Fruit fly (Drosophila melanogaster): ENCODE measurements around the gene CG13928.

Gene CG13928

dm6 chr3L:1628176-1628866 is at the start of gene CG13928:
Gene CG13928, minus strand, starts transcription at chr3L:1628377.
- TF ChIP-seq psq (optimal IDR thresholded peaks at IDR 0.05): no peak
- no peak for TF ChIP-seq EcR (GFP tag; optimal IDR thresholded peaks at IDR 0.05)
- no peak for TF ChIP-seq Dll (optimal IDR thresholded peaks at IDR 0.05)
- no peak for TF ChIP-seq usp (GFP tag; optimal IDR thresholded peaks at IDR 0.05)
- TF ChIP-seq pan (optimal IDR thresholded peaks at IDR 0.05): no peak
- no peak for TF ChIP-seq CG8478 (optimal IDR thresholded peaks at IDR 0.05)

DNA sequence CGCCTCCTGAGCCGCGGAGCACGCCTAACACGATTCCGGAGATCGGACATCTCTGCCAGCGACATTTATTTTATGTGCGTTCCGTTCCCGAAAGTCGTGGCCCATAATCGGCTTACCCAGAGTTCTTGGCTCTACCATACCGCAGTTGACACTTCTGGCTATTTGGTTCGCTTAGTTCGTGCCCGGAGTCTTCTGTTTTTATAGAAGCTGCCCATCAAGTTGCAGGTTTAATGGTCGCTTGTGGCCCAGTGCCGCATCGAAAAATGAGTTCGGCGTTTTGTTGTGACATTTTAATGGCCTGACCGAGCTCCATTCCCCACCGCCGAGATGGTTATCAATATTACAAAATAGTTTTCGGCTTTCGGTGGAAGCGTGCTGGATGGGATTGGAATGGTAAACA is 48.0 kb upstream of the CG13928 start:
- TF ChIP-seq pan (optimal IDR thresholded peaks at IDR 0.05): no peak
- no peak for TF ChIP-seq CG8478 (optimal IDR thresholded peaks at IDR 0.05)
- TF ChIP-seq Dll (optimal IDR thresholded peaks at IDR 0.05): no peak
- no peak for TF ChIP-seq psq (optimal IDR thresholded peaks at IDR 0.05)
- TF ChIP-seq EcR (GFP tag; optimal IDR thresholded peaks at IDR 0.05): no peak
- no peak for TF ChIP-seq usp (GFP tag; optimal IDR thresholded peaks at IDR 0.05)

DNA sequence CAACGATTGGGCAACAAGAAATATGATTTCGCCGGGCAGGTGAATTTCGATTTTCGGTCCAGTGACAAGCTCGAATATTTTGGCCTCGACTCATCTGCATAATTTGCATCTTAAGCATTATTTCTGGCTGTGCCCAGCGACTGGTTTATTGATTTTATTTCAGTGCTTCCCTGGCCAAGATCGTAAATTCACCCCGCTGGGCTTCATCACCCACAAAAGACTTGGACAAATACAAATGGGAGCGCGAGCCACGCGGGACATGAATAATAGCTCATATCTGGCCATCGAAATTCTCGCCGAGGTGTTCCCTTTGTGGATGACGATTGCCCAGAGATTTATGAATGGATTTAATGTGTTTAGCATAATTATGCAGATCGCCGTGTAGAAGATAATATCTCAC is 47.1 kb upstream of the CG13928 start:
- TF ChIP-seq EcR (GFP tag; optimal IDR thresholded peaks at IDR 0.05): no peak
- TF ChIP-seq CG8478 (optimal IDR thresholded peaks at IDR 0.05): no peak
- TF ChIP-seq usp (GFP tag; optimal IDR thresholded peaks at IDR 0.05): no peak
- no peak for TF ChIP-seq Dll (optimal IDR thresholded peaks at IDR 0.05)
- TF ChIP-seq pan (optimal IDR thresholded peaks at IDR 0.05): no peak
- no peak for TF ChIP-seq psq (optimal IDR thresholded peaks at IDR 0.05)

DNA sequence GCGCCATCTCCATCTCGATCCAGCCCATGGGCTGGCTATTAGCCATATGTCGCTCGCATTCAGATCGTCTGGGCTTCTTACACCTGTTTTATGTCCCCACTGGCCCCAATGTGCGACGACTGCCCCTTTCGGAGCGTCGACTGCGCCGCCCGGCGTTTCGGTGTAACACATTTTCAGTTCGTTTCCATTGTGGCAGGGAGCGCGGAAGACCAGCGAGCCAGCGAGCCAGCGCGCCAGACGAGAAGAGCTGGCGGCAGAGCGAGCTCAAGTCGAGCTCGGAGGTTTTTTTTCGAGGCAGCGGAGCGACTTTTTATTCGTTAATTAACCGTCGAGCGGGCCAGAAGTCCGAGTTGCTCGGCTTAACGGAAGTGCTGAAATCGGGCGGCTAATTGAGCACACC is 46.2 kb upstream of the CG13928 start, which contains the start of gene CG7991:
TSS of gene CG7991 (plus strand) at position 329 of the 400 bp plus-strand sequence.
- no peak for TF ChIP-seq CG8478 (optimal IDR thresholded peaks at IDR 0.05)
- no peak for TF ChIP-seq EcR (GFP tag; optimal IDR thresholded peaks at IDR 0.05)
- TF ChIP-seq pan (optimal IDR thresholded peaks at IDR 0.05): no peak
- TF ChIP-seq psq (optimal IDR thresholded peaks at IDR 0.05): no peak
- TF ChIP-seq usp (GFP tag; optimal IDR thresholded peaks at IDR 0.05): no peak

DNA sequence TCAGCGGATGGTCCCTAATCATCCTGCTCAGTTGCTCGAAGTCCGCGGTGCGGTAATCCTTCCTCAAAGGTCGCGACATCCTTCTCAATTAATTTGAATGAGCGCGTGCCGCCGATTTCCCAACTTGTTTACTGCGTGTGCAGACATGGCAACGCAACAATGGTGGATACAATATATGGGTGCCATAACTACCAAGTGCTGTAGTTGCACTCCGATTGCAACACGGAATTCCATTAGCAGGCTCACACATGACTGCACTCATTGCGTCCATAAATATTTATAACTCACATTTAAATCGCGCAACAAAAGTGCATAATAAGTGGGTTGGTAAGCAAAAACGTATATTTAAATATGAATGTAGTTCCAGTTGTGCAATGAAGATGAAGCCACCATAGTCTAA is 44.5 kb upstream of the CG13928 start, which contains the start of gene CG13930:
TSS of gene CG13930 (minus strand) at position 101 of the 400 bp plus-strand sequence.
- TF ChIP-seq usp (GFP tag; optimal IDR thresholded peaks at IDR 0.05) (no peak), CG8478 (optimal IDR thresholded peaks at IDR 0.05) (no peak), psq (optimal IDR thresholded peaks at IDR 0.05) (no peak), pan (optimal IDR thresholded peaks at IDR 0.05) (no peak), Dll (optimal IDR thresholded peaks at IDR 0.05) (no peak), EcR (GFP tag; optimal IDR thresholded peaks at IDR 0.05) (no peak)

- TF ChIP-seq usp (GFP tag; optimal IDR thresholded peaks at IDR 0.05) (no peak), Dll (optimal IDR thresholded peaks at IDR 0.05) (no peak), CG8478 (optimal IDR thresholded peaks at IDR 0.05) (no peak), EcR (GFP tag; optimal IDR thresholded peaks at IDR 0.05) (no peak), pan (optimal IDR thresholded peaks at IDR 0.05) (no peak), psq (optimal IDR thresholded peaks at IDR 0.05) (no peak)
Measured at dm6 chr3L:1670008-1670407, 41.8 kb upstream of the CG13928 start, which contains the start of gene RabX5. Gene RabX5, minus strand, starts transcription at chr3L:1670108.

DNA sequence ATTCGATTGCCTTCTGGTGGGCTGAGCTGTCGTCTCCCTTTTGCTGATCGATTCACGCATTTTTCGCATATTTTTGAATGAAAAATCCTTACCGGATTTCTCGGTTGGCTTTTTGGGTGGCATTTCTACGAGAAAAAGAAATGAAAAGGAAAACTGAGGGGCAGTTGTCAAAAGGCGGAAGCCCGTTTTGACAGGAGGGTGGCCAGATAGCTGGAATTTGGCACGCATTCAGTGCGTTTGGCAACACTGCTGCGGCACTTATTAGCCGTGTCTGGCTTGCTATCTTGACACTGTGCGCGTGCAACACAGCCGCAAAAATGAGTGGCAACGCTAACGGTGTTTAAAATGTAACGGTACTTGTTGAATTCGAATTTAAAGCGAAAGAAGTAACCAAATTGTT is 40.3 kb upstream of the CG13928 start, which contains the start of gene RpL23A:
TSS of gene RpL23A (minus strand) at position 151 of the 400 bp plus-strand sequence.
- no peak for TF ChIP-seq EcR (GFP tag; optimal IDR thresholded peaks at IDR 0.05)
- no peak for TF ChIP-seq CG8478 (optimal IDR thresholded peaks at IDR 0.05)
- no peak for TF ChIP-seq usp (GFP tag; optimal IDR thresholded peaks at IDR 0.05)
- no peak for TF ChIP-seq Dll (optimal IDR thresholded peaks at IDR 0.05)
- TF ChIP-seq psq (optimal IDR thresholded peaks at IDR 0.05): no peak
- no peak for TF ChIP-seq pan (optimal IDR thresholded peaks at IDR 0.05)

- TF ChIP-seq psq (optimal IDR thresholded peaks at IDR 0.05) (no peak), usp (GFP tag; optimal IDR thresholded peaks at IDR 0.05) (no peak), CG8478 (optimal IDR thresholded peaks at IDR 0.05) (no peak), EcR (GFP tag; optimal IDR thresholded peaks at IDR 0.05) (no peak), pan (optimal IDR thresholded peaks at IDR 0.05) (no peak), Dll (optimal IDR thresholded peaks at IDR 0.05) (no peak)
Measured at dm6 chr3L:1667423-1667822, 39.2 kb upstream of the CG13928 start.

DNA sequence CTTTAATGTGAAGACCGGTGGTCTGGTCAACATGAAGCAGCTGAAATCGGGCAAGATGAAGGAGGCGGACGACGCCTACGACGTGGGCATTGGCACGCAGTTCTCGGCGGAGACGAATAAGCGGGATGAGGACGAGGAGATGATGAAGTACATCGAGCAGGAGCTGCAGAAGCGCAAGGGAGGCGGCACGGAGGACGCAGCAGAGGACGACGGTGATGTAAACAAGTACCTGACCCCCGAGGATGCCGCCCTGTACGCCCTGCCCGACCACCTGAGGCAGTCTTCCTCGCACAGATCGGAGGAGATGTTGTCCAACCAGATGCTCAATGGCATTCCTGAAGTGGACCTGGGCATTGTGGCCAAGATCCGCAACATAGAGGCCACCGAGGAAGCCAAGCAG is 37.4 kb upstream of the CG13928 start:
- TF ChIP-seq usp (GFP tag; optimal IDR thresholded peaks at IDR 0.05) (no peak), EcR (GFP tag; optimal IDR thresholded peaks at IDR 0.05) (no peak), pan (optimal IDR thresholded peaks at IDR 0.05) (no peak), CG8478 (optimal IDR thresholded peaks at IDR 0.05) (no peak), Dll (optimal IDR thresholded peaks at IDR 0.05) (no peak), psq (optimal IDR thresholded peaks at IDR 0.05) (no peak)

- TF ChIP-seq psq (optimal IDR thresholded peaks at IDR 0.05) (no peak), Dll (optimal IDR thresholded peaks at IDR 0.05) (no peak), EcR (GFP tag; optimal IDR thresholded peaks at IDR 0.05) (no peak), usp (GFP tag; optimal IDR thresholded peaks at IDR 0.05) (no peak)
Measured at dm6 chr3L:1664876-1665275, 36.7 kb upstream of the CG13928 start, which contains the start of the genes Srrm234 and CG7974. Gene Srrm234, minus strand, starts transcription at chr3L:1665064. Gene CG7974, plus strand, starts transcription at chr3L:1665138.

DNA sequence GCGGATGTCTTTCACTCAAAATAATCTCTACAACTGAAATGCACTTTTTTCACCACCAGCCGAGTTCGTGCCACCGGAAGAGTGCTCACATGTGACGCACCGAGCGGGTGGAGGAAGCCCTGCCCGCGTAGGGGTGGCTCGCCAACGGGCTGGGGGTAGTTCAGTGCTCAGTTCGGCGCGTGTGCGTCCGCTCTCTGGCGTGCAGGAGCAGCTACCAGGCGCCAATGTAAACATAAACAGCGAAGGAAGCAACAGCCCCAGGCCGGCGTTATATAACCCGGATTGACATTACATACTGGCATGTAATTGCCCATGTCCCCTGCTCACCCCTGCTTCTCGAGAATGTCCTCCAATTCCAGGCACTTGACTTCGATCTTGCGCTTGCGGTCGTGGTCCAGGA is 36.0 kb upstream of the CG13928 start:
- TF ChIP-seq Dll (optimal IDR thresholded peaks at IDR 0.05) (no peak), psq (optimal IDR thresholded peaks at IDR 0.05) (no peak), pan (optimal IDR thresholded peaks at IDR 0.05) (no peak), EcR (GFP tag; optimal IDR thresholded peaks at IDR 0.05) (no peak), CG8478 (optimal IDR thresholded peaks at IDR 0.05) (no peak), usp (GFP tag; optimal IDR thresholded peaks at IDR 0.05) (no peak)

DNA sequence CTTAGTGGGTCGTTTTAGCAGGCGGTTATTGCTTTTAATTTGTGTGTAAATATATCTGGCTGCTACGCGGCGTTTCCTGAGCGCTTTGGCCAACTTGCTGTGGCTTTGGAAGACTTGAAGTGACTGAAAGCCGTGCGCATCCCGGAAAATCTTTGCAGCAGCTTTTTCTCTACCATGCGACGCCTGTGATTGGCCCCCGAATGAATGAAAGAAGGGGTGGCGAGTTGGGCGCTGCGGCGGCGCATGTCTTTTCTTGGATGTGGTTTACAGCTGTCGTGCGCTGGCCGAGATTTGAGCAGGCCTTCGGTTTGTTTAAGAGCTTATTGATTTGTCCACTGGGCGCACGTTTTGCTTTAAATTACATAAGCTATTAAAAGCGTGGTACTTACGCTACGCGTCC is 35.4 kb upstream of the CG13928 start:
- TF ChIP-seq Dll (optimal IDR thresholded peaks at IDR 0.05) (no peak), usp (GFP tag; optimal IDR thresholded peaks at IDR 0.05) (no peak), pan (optimal IDR thresholded peaks at IDR 0.05) (no peak), CG8478 (optimal IDR thresholded peaks at IDR 0.05) (no peak), psq (optimal IDR thresholded peaks at IDR 0.05) (no peak), EcR (GFP tag; optimal IDR thresholded peaks at IDR 0.05) (no peak)

All from whole organism.